Worm (Caenorhabditis elegans) whole organism, young adult: ENCODE measurements around the gene F46B3.8.
"Not testable (repeated sequence)": the region's sequence is repeated elsewhere in the genome, so short reads cannot be mapped to it uniquely, and the experiment has no call there.

Experiments
- F37B4.10 ChIP-seq: fragments of 200-800 bp; sonication (Bioruptor generic); IDR thresholded peaks from 2 replicates; pipeline ENCODE4 v1.3.6; 2022; ENCODE audit warnings: missing genetic modification characterization, missing compliant biosample characterization
- T26A5.8 ChIP-seq: sonication (generic microtip); optimal IDR thresholded peaks from 2 replicates; lab custom pipeline; 2016; ENCODE audit warnings: missing genetic modification characterization, missing compliant biosample characterization
- atf-7 ChIP-seq: sonication (generic microtip); optimal IDR thresholded peaks from 2 replicates; lab custom pipeline; 2017; ENCODE audit warnings: mild to moderate bottlenecking, missing genetic modification characterization, missing compliant biosample characterization
- bed-2 ChIP-seq: fragments of 200-800 bp; sonication (Bioruptor generic); IDR thresholded peaks from 2 replicates; pipeline ENCODE4 v1.3.6; 2022; ENCODE audit warnings: missing genetic modification reagents, missing genetic modification characterization, missing compliant biosample characterization
- ceh-58 ChIP-seq: fragments of 200-800 bp; sonication (Bioruptor generic); IDR thresholded peaks from 2 replicates; pipeline ENCODE4 v1.3.6; 2022; ENCODE audit warnings: missing genetic modification characterization, missing compliant biosample characterization
- ekl-4 ChIP-seq: fragments of 200-800 bp; sonication (Bioruptor generic); IDR thresholded peaks from 2 replicates; pipeline ENCODE4 v1.3.6; 2022; ENCODE audit warnings: missing genetic modification reagents, missing genetic modification characterization, missing compliant biosample characterization
- hrde-1 ChIP-seq: sonication (generic microtip); optimal IDR thresholded peaks from 2 replicates; lab custom pipeline; 2016; ENCODE audit warnings: missing genetic modification characterization, mild to moderate bottlenecking, missing compliant biosample characterization, moderate library complexity, missing genotype, missing genetic modification reagents, borderline replicate concordance
- madf-10 ChIP-seq: sonication (generic microtip); optimal IDR thresholded peaks from 2 replicates; lab custom pipeline; 2016; ENCODE audit warnings: mild to moderate bottlenecking, missing genetic modification characterization, missing compliant biosample characterization
- madf-3 ChIP-seq: fragments of 200-800 bp; sonication (Bioruptor generic); IDR thresholded peaks from 2 replicates; pipeline ENCODE4 v1.3.6; 2022; ENCODE audit warnings: missing genetic modification reagents, missing genetic modification characterization, missing compliant biosample characterization
- madf-8 ChIP-seq: fragments of 200-800 bp; sonication (Bioruptor generic); conservative IDR thresholded peaks from 2 replicates; pipeline ENCODE4 v1.3.6; 2022; ENCODE audit warnings: missing genetic modification reagents, missing genetic modification characterization, missing compliant biosample characterization
- nhr-90 ChIP-seq: sonication (generic microtip); optimal IDR thresholded peaks from 2 replicates; lab custom pipeline; 2016; ENCODE audit warnings: missing genotype, mild to moderate bottlenecking, missing genetic modification characterization, missing compliant biosample characterization
- snpc-4 ChIP-seq, 5 experiments: fragments of 150-350 bp in 1 of 5; sonication (generic microtip) in 4 of 5; optimal IDR thresholded peaks; 2 replicates each; lab custom pipeline; 2014 to 2018; ENCODE audit warnings: missing genetic modification characterization in 5 of 5, missing biosample characterization in 3 of 5, antibody characterized with exemption in 2 of 5, mild to moderate bottlenecking in 2 of 5, missing compliant biosample characterization in 2 of 5, missing genotype in 2 of 5, moderate library complexity in 2 of 5, missing genetic modification reagents in 1 of 5
- tbp1 ChIP-seq: fragments of 200-800 bp; sonication (Bioruptor generic); optimal IDR thresholded peaks from 2 replicates; lab custom pipeline; 2018; ENCODE audit warnings: mild to moderate bottlenecking, missing genetic modification characterization, missing compliant biosample characterization
- ztf-25 ChIP-seq: fragments of 200-800 bp; sonication (Bioruptor generic); IDR thresholded peaks from 2 replicates; pipeline ENCODE4 v1.3.6; 2022; ENCODE audit warnings: missing genetic modification reagents, missing genetic modification characterization, missing compliant biosample characterization

DNA sequence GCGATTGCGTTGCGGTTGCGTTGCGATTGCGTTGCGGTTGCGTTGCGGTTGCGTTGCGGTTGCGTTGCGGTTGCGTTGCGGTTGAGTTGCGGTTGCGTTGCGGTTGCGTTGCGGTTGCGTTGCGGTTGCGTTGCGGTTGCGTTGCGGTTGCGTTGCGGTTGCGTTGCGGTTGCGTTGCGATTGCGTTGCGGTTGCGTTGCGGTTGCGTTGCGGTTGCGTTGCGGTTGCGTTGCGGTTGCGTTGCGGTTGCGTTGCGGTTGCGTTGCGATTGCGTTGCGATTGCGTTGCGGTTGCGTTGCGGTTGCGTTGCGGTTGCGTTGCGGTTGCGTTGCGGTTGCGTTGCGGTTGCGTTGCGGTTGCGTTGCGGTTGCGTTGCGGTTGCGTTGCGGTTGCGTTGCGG lies 17.1 kb downstream of the F46B3.8 start:
- not testable (repeated sequence) for TF ChIP-seq atf-7; snpc-4 (GFP tag; optimal IDR thresholded peaks at IDR 0.05; lab: Kevin White, UChicago); snpc-4 (tag; optimal IDR thresholded peaks at IDR 0.05; lab: Kevin White, UChicago); hrde-1 (tag; lab: Kevin White, UChicago); ceh-58 (GFP tag; lab: Robert Waterston, UW); bed-2; nhr-90 (tag; lab: Kevin White, UChicago); tbp1; F37B4.10 (GFP tag; lab: Robert Waterston, UW); ztf-25 (GFP tag; lab: Robert Waterston, UW); ekl-4; madf-8; madf-3; madf-10 (tag; lab: Kevin White, UChicago); T26A5.8 (tag; lab: Kevin White, UChicago)
